Fruit fly (Drosophila melanogaster): ENCODE results near the gene rogdi.

The rogdi gene

dm6 chr3L:17045431-17046238, 3.7 kb upstream of the rogdi start, which contains the start of gene TpnC73F:
Gene TpnC73F (plus strand): TSS chr3L:17046063.
- TF ChIP-seq CG32121 (GFP tag; IDR thresholded peaks at IDR 0.05) (peak; percentile 28; the same call in 1 of the 2 replicates), CG14655 (GFP tag; optimal IDR thresholded peaks at IDR 0.05) (peak; percentile 96), Pif1B (GFP tag; optimal IDR thresholded peaks at IDR 0.05) (no peak)

dm6 chr3L:17047811-17048239, 1.5 kb upstream of the rogdi start:
- peak; percentile 39; the same call in 1 of the 2 replicates for TF ChIP-seq CG12605 (GFP tag; IDR thresholded peaks at IDR 0.05)
- 0 out of 3 replicates have a peak, but pooled peaks have one; percentile 51 for TF ChIP-seq CG4496 (GFP tag; IDR thresholded peaks at IDR 0.05)
- TF ChIP-seq Pif1B (GFP tag; optimal IDR thresholded peaks at IDR 0.05): no peak
- no peak for TF ChIP-seq CG15710 (tag; optimal IDR thresholded peaks at IDR 0.05)
- TF ChIP-seq CG10348 (GFP tag; IDR thresholded peaks at IDR 0.05): no peak
- peak; percentile 30 for TF ChIP-seq CG14655 (GFP tag; optimal IDR thresholded peaks at IDR 0.05)
- no peak for TF ChIP-seq gl (tag; optimal IDR thresholded peaks at IDR 0.05)
- no peak for TF ChIP-seq CG13204 (GFP tag; optimal IDR thresholded peaks at IDR 0.05)
- TF ChIP-seq CG34367 (tag; optimal IDR thresholded peaks at IDR 0.05): no peak
- no peak for TF ChIP-seq D1 (tag; optimal IDR thresholded peaks at IDR 0.05)
- TF ChIP-seq CG8159 (tag; optimal IDR thresholded peaks at IDR 0.05): no peak
- no peak for TF ChIP-seq Pif1A (GFP tag; optimal IDR thresholded peaks at IDR 0.05)
- no peak for TF ChIP-seq rn (GFP tag; IDR thresholded peaks at IDR 0.05)
- no peak for TF ChIP-seq Snoo (tag; optimal IDR thresholded peaks at IDR 0.05)
- TF ChIP-seq CG9948 (tag; optimal IDR thresholded peaks at IDR 0.05): no peak
- TF ChIP-seq CG8301 (tag; optimal IDR thresholded peaks at IDR 0.05): no peak
- 0 out of 2 replicates have a peak, but pooled peaks have one; percentile 23 for TF ChIP-seq Ets98B (GFP tag; IDR thresholded peaks at IDR 0.05)

- TF ChIP-seq CG10348 (GFP tag; IDR thresholded peaks at IDR 0.05) (no peak), CG17806 (tag; optimal IDR thresholded peaks at IDR 0.05) (no peak), CG12605 (GFP tag; IDR thresholded peaks at IDR 0.05) (no peak), gl (tag; optimal IDR thresholded peaks at IDR 0.05) (no peak), CG8159 (tag; optimal IDR thresholded peaks at IDR 0.05) (no peak), Ets98B (GFP tag; IDR thresholded peaks at IDR 0.05) (no peak), Snoo (tag; optimal IDR thresholded peaks at IDR 0.05) (no peak), EcR (GFP tag; optimal IDR thresholded peaks at IDR 0.05) (no peak), CG4496 (GFP tag; IDR thresholded peaks at IDR 0.05) (no peak), CG14655 (GFP tag; optimal IDR thresholded peaks at IDR 0.05) (no peak), CG8301 (tag; optimal IDR thresholded peaks at IDR 0.05) (no peak), CG32121 (GFP tag; IDR thresholded peaks at IDR 0.05) (no peak), D1 (tag; optimal IDR thresholded peaks at IDR 0.05) (no peak), CG13204 (GFP tag; optimal IDR thresholded peaks at IDR 0.05) (no peak)
These were observed 617 bp downstream of the rogdi start for dm6 chr3L:17049912-17050345.

- TF ChIP-seq fd96Ca (GFP tag; IDR thresholded peaks at IDR 0.05) (no peak), Ets98B (GFP tag; IDR thresholded peaks at IDR 0.05) (0 out of 2 replicates have a peak, but pooled peaks have one; percentile 6)
These were observed 1.5 kb downstream of the rogdi start for dm6 chr3L:17050661-17051452.

dm6 chr3L:17051472-17051871, 2.2 kb downstream of the rogdi start:
- TF ChIP-seq EcR (GFP tag; optimal IDR thresholded peaks at IDR 0.05) (no peak), CG15710 (tag; optimal IDR thresholded peaks at IDR 0.05) (no peak), Pif1A (GFP tag; optimal IDR thresholded peaks at IDR 0.05) (no peak), CG34367 (tag; optimal IDR thresholded peaks at IDR 0.05) (no peak), CG8301 (tag; optimal IDR thresholded peaks at IDR 0.05) (no peak), CG4496 (GFP tag; IDR thresholded peaks at IDR 0.05) (no peak), CG32121 (GFP tag; IDR thresholded peaks at IDR 0.05) (no peak), Pif1B (GFP tag; optimal IDR thresholded peaks at IDR 0.05) (no peak), rn (GFP tag; IDR thresholded peaks at IDR 0.05) (no peak), CG10348 (GFP tag; IDR thresholded peaks at IDR 0.05) (no peak), CG9948 (tag; optimal IDR thresholded peaks at IDR 0.05) (no peak), CG13204 (GFP tag; optimal IDR thresholded peaks at IDR 0.05) (no peak), Snoo (tag; optimal IDR thresholded peaks at IDR 0.05) (no peak), D1 (tag; optimal IDR thresholded peaks at IDR 0.05) (no peak)

- TF ChIP-seq gl (tag; optimal IDR thresholded peaks at IDR 0.05): peak; percentile 22
- TF ChIP-seq EcR (GFP tag; optimal IDR thresholded peaks at IDR 0.05): peak; percentile 37
- TF ChIP-seq CG8159 (tag; optimal IDR thresholded peaks at IDR 0.05): peak; percentile 1
- TF ChIP-seq Pif1A (GFP tag; optimal IDR thresholded peaks at IDR 0.05): no peak
- no peak for TF ChIP-seq Ets98B (GFP tag; IDR thresholded peaks at IDR 0.05)
These were observed 3.1 kb downstream of the rogdi start for dm6 chr3L:17052388-17052905.
